Fruit fly (Drosophila melanogaster) whole organism, embryonic: Measurements from ENCODE around the gene cue.

ENCODE experiments used
- Abd-B ChIP-seq: fragments of 200-800 bp; sonication (Bioruptor generic); optimal IDR thresholded peaks from 2 replicates; lab custom pipeline; 2018; ENCODE audit warnings: missing biosample characterization, mild to moderate bottlenecking, missing genetic modification characterization, moderate library complexity
- Bteb2 ChIP-seq: fragments of 200-800 bp; sonication (Bioruptor generic); optimal IDR thresholded peaks from 2 replicates; lab custom pipeline; 2016; ENCODE audit warnings: missing biosample characterization, missing genetic modification characterization
- C15 ChIP-seq: fragments of 200-800 bp; sonication (Bioruptor generic); IDR thresholded peaks from 3 replicates; pipeline ENCODE4 v1.3.6; 2022; ENCODE audit warnings: missing biosample characterization, missing genetic modification characterization
- CG10979 ChIP-seq: fragments of 200-800 bp; sonication (Bioruptor generic); optimal IDR thresholded peaks from 2 replicates; lab custom pipeline; 2018; ENCODE audit warnings: missing biosample characterization, mild to moderate bottlenecking, missing genetic modification characterization, moderate library complexity
- CG11723 ChIP-seq: fragments of 200-800 bp; sonication (Bioruptor generic); optimal IDR thresholded peaks from 2 replicates; lab custom pipeline; 2017; ENCODE audit warnings: missing biosample characterization, mild to moderate bottlenecking, missing genetic modification characterization
- CG12299 ChIP-seq: fragments of 200-800 bp; sonication (Bioruptor generic); optimal IDR thresholded peaks from 2 replicates; lab custom pipeline; 2018; ENCODE audit warnings: missing biosample characterization, mild to moderate bottlenecking, missing genetic modification characterization
- CG12659 ChIP-seq: fragments of 200-800 bp; sonication (Bioruptor generic); optimal IDR thresholded peaks from 3 replicates; lab custom pipeline; 2017; ENCODE audit warnings: mild to moderate bottlenecking, missing biosample characterization, missing genetic modification reagents, missing genetic modification characterization
- CG12769 ChIP-seq: fragments of 200-800 bp; sonication (Bioruptor generic); optimal IDR thresholded peaks from 2 replicates; lab custom pipeline; 2019; ENCODE audit warnings: missing biosample characterization, mild to moderate bottlenecking, missing genetic modification characterization, moderate library complexity
- CG14014 ChIP-seq: fragments of 200-800 bp; sonication (Bioruptor generic); IDR thresholded peaks from 2 replicates; pipeline ENCODE4 v1.3.6; 2022; ENCODE audit warnings: missing biosample characterization, missing genetic modification characterization
- CG1529 ChIP-seq: fragments of 200-800 bp; sonication (Bioruptor generic); optimal IDR thresholded peaks from 3 replicates; lab custom pipeline; 2018; ENCODE audit warnings: missing biosample characterization, missing genetic modification characterization
- CG15479 ChIP-seq: fragments of 200-800 bp; sonication (Bioruptor generic); optimal IDR thresholded peaks from 3 replicates; lab custom pipeline; 2019; ENCODE audit warnings: missing biosample characterization, mild to moderate bottlenecking, missing genetic modification characterization, moderate library complexity
- CG17359 ChIP-seq: fragments of 200-800 bp; sonication (Bioruptor generic); optimal IDR thresholded peaks from 3 replicates; lab custom pipeline; 2018; ENCODE audit warnings: missing biosample characterization, mild to moderate bottlenecking, missing genetic modification characterization, moderate library complexity
- CG17612 ChIP-seq: fragments of 200-800 bp; sonication (Bioruptor generic); IDR thresholded peaks from 2 replicates; pipeline ENCODE4 v1.3.6; 2022; ENCODE audit warnings: missing biosample characterization, missing genetic modification characterization
- CG31365 ChIP-seq: fragments of 200-800 bp; sonication (Bioruptor generic); optimal IDR thresholded peaks from 2 replicates; lab custom pipeline; 2018; ENCODE audit warnings: missing biosample characterization, mild to moderate bottlenecking, missing genetic modification characterization
- CG34422 ChIP-seq: fragments of 200-800 bp; sonication (Bioruptor generic); IDR thresholded peaks from 3 replicates; pipeline ENCODE4 v1.3.6; 2022; ENCODE audit warnings: missing biosample characterization, missing genetic modification characterization
- CG3995 ChIP-seq: fragments of 200-800 bp; sonication (Bioruptor generic); optimal IDR thresholded peaks from 3 replicates; lab custom pipeline; 2016; ENCODE audit warnings: missing biosample characterization, missing genetic modification characterization
- CG4328 ChIP-seq: fragments of 200-800 bp; sonication (Bioruptor generic); optimal IDR thresholded peaks from 3 replicates; lab custom pipeline; 2017; ENCODE audit warnings: missing biosample characterization, missing genetic modification reagents, missing genetic modification characterization
- CG4730 ChIP-seq: fragments of 200-800 bp; sonication (Bioruptor generic); IDR thresholded peaks from 2 replicates; pipeline ENCODE4 v1.3.6; 2022; ENCODE audit warnings: missing biosample characterization, missing genetic modification characterization
- CG7556 ChIP-seq: fragments of 200-800 bp; sonication (Bioruptor generic); optimal IDR thresholded peaks from 2 replicates; lab custom pipeline; 2017; ENCODE audit warnings: missing biosample characterization, mild to moderate bottlenecking, missing genetic modification characterization
- CG8944 ChIP-seq: fragments of 200-800 bp; sonication (Bioruptor generic); optimal IDR thresholded peaks from 3 replicates; lab custom pipeline; 2016; ENCODE audit warnings: missing biosample characterization, missing genetic modification characterization
- CG9437 ChIP-seq: fragments of 200-800 bp; sonication (Bioruptor generic); optimal IDR thresholded peaks from 2 replicates; lab custom pipeline; 2018; ENCODE audit warnings: missing biosample characterization, mild to moderate bottlenecking, missing genetic modification characterization
- CG9817 ChIP-seq: fragments of 200-800 bp; sonication (Bioruptor generic); optimal IDR thresholded peaks from 2 replicates; lab custom pipeline; 2018; ENCODE audit warnings: missing biosample characterization, mild to moderate bottlenecking, missing genetic modification characterization, moderate library complexity
- CG9876 ChIP-seq: fragments of 200-800 bp; sonication (Bioruptor generic); optimal IDR thresholded peaks from 2 replicates; lab custom pipeline; 2016; ENCODE audit warnings: missing biosample characterization, missing genetic modification characterization
- CHES-1-like ChIP-seq: fragments of 200-800 bp; sonication (Bioruptor generic); optimal IDR thresholded peaks from 2 replicates; lab custom pipeline; 2016; ENCODE audit warnings: missing biosample characterization, missing genetic modification characterization
- Camta ChIP-seq: fragments of 200-800 bp; sonication (Bioruptor generic); optimal IDR thresholded peaks from 2 replicates; lab custom pipeline; 2016; ENCODE audit warnings: missing biosample characterization, missing genetic modification characterization
- Ets97D ChIP-seq: fragments of 200-800 bp; sonication (Bioruptor generic); optimal IDR thresholded peaks from 3 replicates; lab custom pipeline; 2016; ENCODE audit warnings: missing biosample characterization, missing genetic modification characterization
- HLH54F ChIP-seq: fragments of 200-800 bp; sonication (Bioruptor generic); optimal IDR thresholded peaks from 3 replicates; lab custom pipeline; 2016; ENCODE audit warnings: missing biosample characterization, missing genetic modification characterization
- HLHmδ ChIP-seq: fragments of 200-800 bp; sonication (Bioruptor generic); optimal IDR thresholded peaks from 2 replicates; lab custom pipeline; 2018; ENCODE audit warnings: missing biosample characterization, mild to moderate bottlenecking, missing genetic modification characterization, moderate library complexity
- Hand ChIP-seq: fragments of 200-800 bp; sonication (Bioruptor generic); optimal IDR thresholded peaks from 2 replicates; lab custom pipeline; 2017; ENCODE audit warnings: mild to moderate bottlenecking, missing biosample characterization, missing genetic modification reagents, missing genetic modification characterization
- Hr3 ChIP-seq: fragments of 200-800 bp; sonication (Bioruptor generic); optimal IDR thresholded peaks from 3 replicates; lab custom pipeline; 2016; ENCODE audit warnings: missing biosample characterization, missing genetic modification characterization
- Mad ChIP-seq: fragments of 200-800 bp; sonication (Bioruptor generic); optimal IDR thresholded peaks from 2 replicates; lab custom pipeline; 2016; ENCODE audit warnings: missing biosample characterization, missing genetic modification characterization
- Max ChIP-seq: fragments of 200-800 bp; sonication (Bioruptor generic); optimal IDR thresholded peaks from 2 replicates; lab custom pipeline; 2016; ENCODE audit warnings: missing biosample characterization, mild to moderate bottlenecking, missing genetic modification characterization
- Nf-YA ChIP-seq: fragments of 200-800 bp; sonication (Bioruptor generic); IDR thresholded peaks from 2 replicates; pipeline ENCODE4 v1.3.6; 2022; ENCODE audit warnings: missing biosample characterization, missing genetic modification characterization
- Nf-YB ChIP-seq: fragments of 200-800 bp; sonication (Bioruptor generic); optimal IDR thresholded peaks from 3 replicates; lab custom pipeline; 2019; ENCODE audit warnings: missing biosample characterization, mild to moderate bottlenecking, missing genetic modification characterization, moderate library complexity
- Sox100B ChIP-seq: fragments of 200-800 bp; sonication (Bioruptor generic); optimal IDR thresholded peaks from 3 replicates; lab custom pipeline; 2018; ENCODE audit warnings: missing biosample characterization, mild to moderate bottlenecking, missing genetic modification characterization
- bbx ChIP-seq: fragments of 200-800 bp; sonication (Bioruptor generic); IDR thresholded peaks from 2 replicates; pipeline ENCODE4 v1.3.6; 2022; ENCODE audit warnings: missing biosample characterization, missing genetic modification characterization; ENCODE audit not compliant: partially characterized antibody
- chn ChIP-seq: fragments of 200-800 bp; sonication (Bioruptor generic); optimal IDR thresholded peaks from 2 replicates; lab custom pipeline; 2016; ENCODE audit warnings: missing biosample characterization, missing genetic modification characterization
- crol ChIP-seq: fragments of 200-800 bp; sonication (Bioruptor generic); IDR thresholded peaks from 2 replicates; pipeline ENCODE4 v1.3.6; 2022; ENCODE audit warnings: missing biosample characterization, missing genetic modification characterization
- danr ChIP-seq: fragments of 200-800 bp; sonication (Bioruptor generic); IDR thresholded peaks from 2 replicates; pipeline ENCODE4 v1.3.6; 2022; ENCODE audit warnings: missing biosample characterization, missing genetic modification characterization
- ind ChIP-seq: fragments of 200-800 bp; sonication (Bioruptor generic); optimal IDR thresholded peaks from 3 replicates; lab custom pipeline; 2016; ENCODE audit warnings: missing biosample characterization, missing genetic modification characterization
- ken ChIP-seq: fragments of 200-800 bp; sonication (Bioruptor generic); IDR thresholded peaks from 3 replicates; pipeline ENCODE4 v1.3.6; 2022; ENCODE audit warnings: missing biosample characterization, missing genetic modification characterization
- pan ChIP-seq, 4 experiments: fragments of >200 bp in 3 of 4; fragments of 200-800 bp in 1 of 4; sonication (Bioruptor generic) in 1 of 4; optimal IDR thresholded peaks in 3 of 4; IDR thresholded peaks in 1 of 4; 2 replicates each; pipeline versions ENCODE4 v1.3.6 to Lab custom; 2017 to 2022; ENCODE audit warnings: missing biosample characterization in 2 of 4, missing genetic modification characterization in 2 of 4, mixed read lengths in 1 of 4
- ranshi ChIP-seq: fragments of 200-800 bp; sonication (Bioruptor generic); IDR thresholded peaks from 2 replicates; pipeline ENCODE4 v1.3.6; 2022; ENCODE audit warnings: missing biosample characterization, missing genetic modification characterization
- rib ChIP-seq: fragments of 200-800 bp; sonication (Bioruptor generic); IDR thresholded peaks from 2 replicates; pipeline ENCODE4 v1.3.6; 2022; ENCODE audit warnings: missing biosample characterization, missing genetic modification characterization
- scrt ChIP-seq: fragments of 200-800 bp; sonication (Bioruptor generic); optimal IDR thresholded peaks from 2 replicates; lab custom pipeline; 2018; ENCODE audit warnings: missing biosample characterization, mild to moderate bottlenecking, missing genetic modification characterization, moderate library complexity
- sd ChIP-seq: fragments of 200-800 bp; sonication (Bioruptor generic); optimal IDR thresholded peaks from 3 replicates; lab custom pipeline; 2018; ENCODE audit warnings: missing biosample characterization, mild to moderate bottlenecking, missing genetic modification characterization, moderate library complexity
- sim ChIP-seq: fragments of 200-800 bp; sonication (Bioruptor generic); IDR thresholded peaks from 2 replicates; pipeline ENCODE4 v1.3.6; 2022; ENCODE audit warnings: missing biosample characterization, missing genetic modification characterization
- sqz ChIP-seq: fragments of 200-800 bp; sonication (Bioruptor generic); optimal IDR thresholded peaks from 3 replicates; lab custom pipeline; 2018; ENCODE audit warnings: missing biosample characterization, mild to moderate bottlenecking, missing genetic modification characterization
- wor ChIP-seq: fragments of 200-800 bp; sonication (Bioruptor generic); IDR thresholded peaks from 2 replicates; pipeline ENCODE4 v1.3.6; 2022; ENCODE audit warnings: missing biosample characterization, missing genetic modification characterization

cue gene

dm6 chr3L:1558178-1558788 lies 41.2 kb upstream of the cue start, which contains the start of the genes Pex10 and CG12099 (continued):
- TF ChIP-seq Mad: peak; percentile 83
- TF ChIP-seq Hr3 (GFP tag; lab: Kevin White, UChicago): peak; percentile 92
- TF ChIP-seq CG17359 (tag; lab: Kevin White, UChicago): peak; percentile 85
- TF ChIP-seq CG4730 (GFP tag; lab: Robert Waterston, UW): peak; percentile 87
- TF ChIP-seq CG12299 (tag; lab: Kevin White, UChicago): peak; percentile 80
- TF ChIP-seq CG34422 (GFP tag; lab: Robert Waterston, UW): peak; percentile 95
- TF ChIP-seq wor (GFP tag; lab: Robert Waterston, UW): peak; percentile 78
- peak; percentile 48 for TF ChIP-seq Camta (GFP tag; lab: Kevin White, UChicago)
- peak; percentile 76 for TF ChIP-seq CG4328 (GFP tag; lab: Kevin White, UChicago)
- TF ChIP-seq chn: peak; percentile 81
- TF ChIP-seq C15 (GFP tag; lab: Robert Waterston, UW): peak; percentile 70; the same call in 2 of the 3 replicates
- TF ChIP-seq HLH54F (GFP tag; lab: Kevin White, UChicago): peak; percentile 72
- no peak for TF ChIP-seq scrt (GFP tag; lab: Kevin White, UChicago)
- peak; percentile 69 for TF ChIP-seq CHES-1-like
- TF ChIP-seq Sox100B (GFP tag; lab: Kevin White, UChicago): no peak
- peak; percentile 94 for TF ChIP-seq CG12659
- TF ChIP-seq ken (GFP tag; lab: Robert Waterston, UW): peak; percentile 93
- TF ChIP-seq Nf-YB (GFP tag; lab: Kevin White, UChicago): peak; percentile 72
- peak; percentile 84 for TF ChIP-seq bbx (GFP tag; lab: Robert Waterston, UW)
- TF ChIP-seq CG15479 (GFP tag; lab: Kevin White, UChicago): peak; percentile 30
- peak; percentile 66 for TF ChIP-seq CG11723 (GFP tag; lab: Kevin White, UChicago)
- TF ChIP-seq CG12769 (tag; lab: Kevin White, UChicago): no peak
- TF ChIP-seq sim: peak; percentile 46; the same call in 1 of the 2 replicates
- TF ChIP-seq CG9437 (GFP tag; lab: Kevin White, UChicago): peak; percentile 83
- peak; percentile 66 for TF ChIP-seq Bteb2
- TF ChIP-seq pan (optimal IDR thresholded peaks at IDR 0.05; lab: Kevin White, UChicago): no peak
- TF ChIP-seq pan (GFP tag; optimal IDR thresholded peaks at IDR 0.05 in 1 of 2, IDR thresholded peaks at IDR 0.05 in 1 of 2): peak in 1 of 2 experiments; percentile 89
- TF ChIP-seq CG14014: peak; percentile 87
- TF ChIP-seq sd (tag; lab: Kevin White, UChicago): no peak
- peak; percentile 87 for TF ChIP-seq CG17612 (GFP tag; lab: Robert Waterston, UW)
- peak; percentile 50 for TF ChIP-seq Hand (GFP tag; lab: Kevin White, UChicago)
- TF ChIP-seq CG8944 (GFP tag; lab: Kevin White, UChicago): peak; percentile 72
- TF ChIP-seq CG3995 (GFP tag; lab: Kevin White, UChicago): peak; percentile 66
- peak; percentile 86 for TF ChIP-seq danr (GFP tag; lab: Robert Waterston, UW)
- TF ChIP-seq CG9876 (GFP tag; lab: Kevin White, UChicago): no peak
- TF ChIP-seq crol (GFP tag; lab: Robert Waterston, UW): 0 out of 2 replicates have a peak, but pooled peaks have one; percentile 32
- peak; percentile 76 for TF ChIP-seq CG10979 (tag; lab: Kevin White, UChicago)
- no peak for TF ChIP-seq sqz (GFP tag; lab: Kevin White, UChicago)
- TF ChIP-seq Nf-YA (GFP tag; lab: Robert Waterston, UW): peak; percentile 66
- peak; percentile 87 for TF ChIP-seq CG7556
- TF ChIP-seq CG9817: peak; percentile 94
- TF ChIP-seq Abd-B: peak; percentile 88
- TF ChIP-seq Max (GFP tag; lab: Kevin White, UChicago): peak; percentile 90
- peak; percentile 85 for TF ChIP-seq rib
- no peak for TF ChIP-seq HLHmδ (GFP tag; lab: Kevin White, UChicago)
- TF ChIP-seq ind (GFP tag; lab: Kevin White, UChicago): peak; percentile 91
- TF ChIP-seq CG1529 (GFP tag; lab: Kevin White, UChicago): peak; percentile 51
- no peak for TF ChIP-seq CG31365 (tag; lab: Kevin White, UChicago)
- TF ChIP-seq Ets97D (GFP tag; lab: Kevin White, UChicago): peak; percentile 73
- TF ChIP-seq ranshi (GFP tag; lab: Robert Waterston, UW): peak; percentile 91
